Worm (Caenorhabditis elegans) whole organism, L2 larva: ENCODE data around the gene unc-16.

Experiments
- F13H6.1 ChIP-seq: sonication (generic microtip); optimal IDR thresholded peaks from 2 replicates; lab custom pipeline; 2016; ENCODE audit warnings: missing genetic modification characterization, missing compliant biosample characterization
- blmp-1 ChIP-seq: sonication (generic microtip); optimal IDR thresholded peaks from 2 replicates; lab custom pipeline; 2017; ENCODE audit warnings: missing genetic modification characterization, mild to moderate bottlenecking, missing compliant biosample characterization, antibody characterized with exemption, moderate library complexity; ENCODE audit not compliant: insufficient read depth
- ceh-82 ChIP-seq: fragments of 150-350 bp; optimal IDR thresholded peaks from 2 replicates; lab custom pipeline; 2014; ENCODE audit warnings: missing biosample characterization, missing genetic modification characterization
- crh-2 ChIP-seq: sonication (generic microtip); optimal IDR thresholded peaks from 2 replicates; lab custom pipeline; 2017; ENCODE audit warnings: missing biosample characterization, missing genetic modification characterization
- egl-27 ChIP-seq: sonication (generic microtip); optimal IDR thresholded peaks from 3 replicates; lab custom pipeline; 2017; ENCODE audit warnings: missing biosample characterization, missing genetic modification reagents, missing genetic modification characterization
- fos-1 ChIP-seq: fragments of 150-350 bp; optimal IDR thresholded peaks from 2 replicates; lab custom pipeline; 2014; ENCODE audit warnings: missing biosample characterization, missing genetic modification characterization
- lsy-2 ChIP-seq, 2 experiments: fragments of 150-350 bp in 1 of 2; sonication (generic microtip) in 1 of 2; optimal IDR thresholded peaks; 2 replicates each; lab custom pipeline; 2014 to 2017; ENCODE audit warnings: missing biosample characterization in 2 of 2, missing genetic modification characterization in 2 of 2
- nhr-10 ChIP-seq: sonication (generic microtip); optimal IDR thresholded peaks from 2 replicates; lab custom pipeline; 2017; ENCODE audit warnings: missing biosample characterization, missing genetic modification characterization
- nhr-25 ChIP-seq: fragments of 150-350 bp; sonication (generic microtip); optimal IDR thresholded peaks from 3 replicates; lab custom pipeline; 2014; ENCODE audit warnings: missing biosample characterization, missing genetic modification characterization
- nhr-77 ChIP-seq: fragments of 150-350 bp; optimal IDR thresholded peaks from 2 replicates; lab custom pipeline; 2014; ENCODE audit warnings: missing biosample characterization, missing genetic modification characterization
- peb-1 ChIP-seq: fragments of 150-350 bp; optimal IDR thresholded peaks from 2 replicates; lab custom pipeline; 2014; ENCODE audit warnings: missing biosample characterization, missing genetic modification characterization
- unc-55 ChIP-seq: fragments of 150-350 bp; sonication (generic microtip); optimal IDR thresholded peaks from 3 replicates; lab custom pipeline; 2014; ENCODE audit warnings: missing biosample characterization, missing genetic modification reagents, missing genetic modification characterization

- TF ChIP-seq ceh-82, result no peak
- TF ChIP-seq unc-55 (GFP tag; lab: Kevin White, UChicago), result no peak
- no peak for TF ChIP-seq nhr-10 (tag; lab: Kevin White, UChicago)
- TF ChIP-seq blmp-1 (tag; lab: Kevin White, UChicago), result no peak
- no peak for TF ChIP-seq egl-27 (tag; lab: Kevin White, UChicago)
- TF ChIP-seq nhr-77 (tag; lab: Kevin White, UChicago), result no peak
- no peak for TF ChIP-seq crh-2
- TF ChIP-seq lsy-2 (tag; optimal IDR thresholded peaks at IDR 0.05; lab: Kevin White, UChicago), result no peak
- TF ChIP-seq nhr-25 (tag; lab: Kevin White, UChicago), result no peak
- TF ChIP-seq F13H6.1 (tag; lab: Kevin White, UChicago), result no peak
- no peak for TF ChIP-seq peb-1 (tag; lab: Kevin White, UChicago)
- no peak for TF ChIP-seq fos-1
Measured at ce11 chrIII:9600645-9601044, 54.6 kb downstream of the unc-16 start, which contains the start of gene F58A4.2.
